Fruit fly (Drosophila melanogaster) whole organism, prepupa: ENCODE data around the gene CG42238.
A peak's percentile ranks its signal among the peaks of the same experiment; 100 is the strongest.

ENCODE experiments used
- Blimp-1 ChIP-seq: fragments of 200-800 bp; sonication (Bioruptor generic); optimal IDR thresholded peaks from 3 replicates; lab custom pipeline; 2017; ENCODE audit warnings: missing biosample characterization, missing genetic modification characterization, mild to moderate bottlenecking, moderate library complexity, missing genetic modification reagents
- CG10631 ChIP-seq: fragments of 200-800 bp; sonication (Bioruptor generic); optimal IDR thresholded peaks from 2 replicates; lab custom pipeline; 2016; ENCODE audit warnings: missing biosample characterization, missing genetic modification characterization
- CG10669 ChIP-seq: fragments of 200-800 bp; sonication (Bioruptor generic); optimal IDR thresholded peaks from 3 replicates; lab custom pipeline; 2018; ENCODE audit warnings: missing biosample characterization, mild to moderate bottlenecking, missing genetic modification characterization, moderate library complexity
- CG11294 ChIP-seq: fragments of 200-800 bp; sonication (Bioruptor generic); IDR thresholded peaks from 2 replicates; pipeline ENCODE4 v1.3.6; 2022; ENCODE audit warnings: missing biosample characterization, missing genetic modification characterization
- CG11902 ChIP-seq: fragments of 200-800 bp; sonication (Bioruptor generic); optimal IDR thresholded peaks from 3 replicates; lab custom pipeline; 2016; ENCODE audit warnings: missing biosample characterization, missing genetic modification characterization
- CG1621 ChIP-seq: fragments of 200-800 bp; sonication (Bioruptor generic); optimal IDR thresholded peaks from 3 replicates; lab custom pipeline; 2018; ENCODE audit warnings: missing biosample characterization, mild to moderate bottlenecking, missing genetic modification characterization
- CG16779 ChIP-seq: fragments of 200-800 bp; sonication (Bioruptor generic); optimal IDR thresholded peaks from 3 replicates; lab custom pipeline; 2017; ENCODE audit warnings: missing biosample characterization, mild to moderate bottlenecking, missing genetic modification characterization
- CG3032 ChIP-seq: fragments of 200-800 bp; optimal IDR thresholded peaks from 2 replicates; lab custom pipeline; 2019; ENCODE audit warnings: missing biosample characterization, mild to moderate bottlenecking, missing genetic modification characterization, moderate library complexity
- CG31627 ChIP-seq: fragments of 200-800 bp; sonication (Bioruptor generic); optimal IDR thresholded peaks from 3 replicates; lab custom pipeline; 2016; ENCODE audit warnings: missing biosample characterization, missing genetic modification characterization
- CG34406 ChIP-seq: fragments of 200-800 bp; sonication (Bioruptor generic); optimal IDR thresholded peaks from 3 replicates; lab custom pipeline; 2016; ENCODE audit warnings: missing biosample characterization, missing genetic modification characterization
- CG4318 ChIP-seq: fragments of 200-800 bp; sonication (Bioruptor generic); optimal IDR thresholded peaks from 3 replicates; lab custom pipeline; 2017; ENCODE audit warnings: missing biosample characterization, mild to moderate bottlenecking, missing genetic modification characterization
- CG6163 ChIP-seq: fragments of 200-800 bp; sonication (Bioruptor generic); IDR thresholded peaks from 3 replicates; pipeline ENCODE4 v1.3.6; 2022; ENCODE audit warnings: missing biosample characterization, missing genetic modification characterization
- CG6854 ChIP-seq: fragments of 200-800 bp; sonication (Bioruptor generic); optimal IDR thresholded peaks from 2 replicates; lab custom pipeline; 2017; ENCODE audit warnings: missing biosample characterization, mild to moderate bottlenecking, missing genetic modification characterization
- CG8119 ChIP-seq: fragments of 200-800 bp; sonication (Bioruptor generic); IDR thresholded peaks from 3 replicates; pipeline ENCODE4 v1.3.6; 2022; ENCODE audit warnings: missing biosample characterization, missing genetic modification characterization
- CG8632 ChIP-seq: fragments of 200-800 bp; sonication (Bioruptor generic); optimal IDR thresholded peaks from 3 replicates; lab custom pipeline; 2016; ENCODE audit warnings: missing biosample characterization, missing genetic modification characterization
- Eip78C ChIP-seq: fragments of 200-800 bp; sonication (Bioruptor generic); peaks from one replicate; lab custom pipeline; 2016; ENCODE audit warnings: missing biosample characterization, missing genetic modification characterization
- Gug ChIP-seq: fragments of 200-800 bp; sonication (Bioruptor generic); IDR thresholded peaks from 2 replicates; pipeline ENCODE4 v1.3.6; 2022; ENCODE audit warnings: missing biosample characterization, missing genetic modification characterization
- Hr38 ChIP-seq: sonication (Bioruptor generic); optimal IDR thresholded peaks from 2 replicates; lab custom pipeline; 2016; ENCODE audit warnings: missing biosample characterization, missing genetic modification characterization
- Hr4 ChIP-seq: fragments of 200-800 bp; sonication (Bioruptor generic); optimal IDR thresholded peaks from 3 replicates; lab custom pipeline; 2016; ENCODE audit warnings: missing biosample characterization, missing genetic modification characterization
- Met ChIP-seq: fragments of 200-800 bp; sonication (Bioruptor generic); optimal IDR thresholded peaks from 3 replicates; lab custom pipeline; 2016; ENCODE audit warnings: missing biosample characterization, missing genetic modification characterization
- Smox ChIP-seq: fragments of 200-800 bp; sonication (Bioruptor generic); optimal IDR thresholded peaks from 3 replicates; lab custom pipeline; 2016; ENCODE audit warnings: missing biosample characterization, missing genetic modification characterization
- Sox102F ChIP-seq: fragments of 200-800 bp; sonication (Bioruptor generic); optimal IDR thresholded peaks from 2 replicates; lab custom pipeline; 2016; ENCODE audit warnings: missing biosample characterization, mild to moderate bottlenecking, missing genetic modification characterization
- Sox14 ChIP-seq: fragments of 200-800 bp; sonication (Bioruptor generic); optimal IDR thresholded peaks from 3 replicates; lab custom pipeline; 2016; ENCODE audit warnings: missing biosample characterization, missing genetic modification characterization
- Sox15 ChIP-seq: fragments of 200-800 bp; sonication (Bioruptor generic); optimal IDR thresholded peaks from 3 replicates; lab custom pipeline; 2016; ENCODE audit warnings: missing biosample characterization, missing genetic modification characterization
- achi ChIP-seq: fragments of 200-800 bp; sonication (Bioruptor generic); optimal IDR thresholded peaks from 3 replicates; lab custom pipeline; 2016; ENCODE audit warnings: missing biosample characterization, missing genetic modification characterization
- acj6 ChIP-seq: fragments of 200-800 bp; sonication (Bioruptor generic); optimal IDR thresholded peaks from 3 replicates; lab custom pipeline; 2016; ENCODE audit warnings: missing biosample characterization, missing genetic modification characterization
- cyc ChIP-seq: fragments of 200-800 bp; sonication (Bioruptor generic); optimal IDR thresholded peaks from 3 replicates; lab custom pipeline; 2016; ENCODE audit warnings: missing biosample characterization, missing genetic modification characterization
- dsx ChIP-seq: fragments of 200-800 bp; optimal IDR thresholded peaks from 3 replicates; lab custom pipeline; 2019; ENCODE audit warnings: missing biosample characterization, mild to moderate bottlenecking, missing genetic modification characterization, moderate library complexity; ENCODE audit not compliant: poor library complexity, severe bottlenecking
- eg ChIP-seq: fragments of 200-800 bp; sonication (Bioruptor generic); IDR thresholded peaks from 3 replicates; pipeline ENCODE4 v1.3.6; 2022; ENCODE audit warnings: missing biosample characterization, missing genetic modification characterization
- fd59A ChIP-seq: fragments of 200-800 bp; sonication (Bioruptor generic); optimal IDR thresholded peaks from 2 replicates; lab custom pipeline; 2017; ENCODE audit warnings: missing biosample characterization, mild to moderate bottlenecking, missing genetic modification characterization, missing genetic modification reagents
- fd85E ChIP-seq: fragments of 200-800 bp; sonication (Bioruptor generic); optimal IDR thresholded peaks from 3 replicates; lab custom pipeline; 2016; ENCODE audit warnings: missing biosample characterization, missing genetic modification characterization
- fkh ChIP-seq: fragments of 200-800 bp; sonication (Bioruptor generic); optimal IDR thresholded peaks from 3 replicates; lab custom pipeline; 2017; ENCODE audit warnings: missing biosample characterization, mild to moderate bottlenecking, missing genetic modification characterization, moderate library complexity
- lz ChIP-seq: fragments of 200-800 bp; sonication (Bioruptor generic); optimal IDR thresholded peaks from 3 replicates; lab custom pipeline; 2016; ENCODE audit warnings: missing biosample characterization, missing genetic modification characterization
- net ChIP-seq: fragments of 200-800 bp; sonication (Bioruptor generic); optimal IDR thresholded peaks from 3 replicates; lab custom pipeline; 2016; ENCODE audit warnings: missing biosample characterization, missing genetic modification characterization
- pdm3 ChIP-seq: fragments of 200-800 bp; sonication (Bioruptor generic); optimal IDR thresholded peaks from 3 replicates; lab custom pipeline; 2016; ENCODE audit warnings: missing biosample characterization, missing genetic modification characterization
- spab ChIP-seq: fragments of 200-800 bp; sonication (Bioruptor generic); optimal IDR thresholded peaks from 2 replicates; lab custom pipeline; 2017; ENCODE audit warnings: missing biosample characterization, mild to moderate bottlenecking, missing genetic modification characterization, missing genetic modification reagents
- ss ChIP-seq, 2 experiments: fragments of 200-800 bp; sonication (Bioruptor generic); optimal IDR thresholded peaks; 2 replicates in 1 of 2; 3 replicates in 1 of 2; lab custom pipeline; 2017 to 2018; ENCODE audit warnings: mild to moderate bottlenecking in 2 of 2, missing biosample characterization in 2 of 2, missing genetic modification characterization in 2 of 2, moderate library complexity in 1 of 2
- svp ChIP-seq: fragments of 200-800 bp; sonication (Bioruptor generic); peaks from one replicate; lab custom pipeline; 2016; ENCODE audit warnings: missing biosample characterization, missing genetic modification characterization
- topi ChIP-seq: fragments of 200-800 bp; sonication (Bioruptor generic); optimal IDR thresholded peaks from 3 replicates; lab custom pipeline; 2016; ENCODE audit warnings: missing biosample characterization, missing genetic modification characterization

The CG42238 gene

DNA sequence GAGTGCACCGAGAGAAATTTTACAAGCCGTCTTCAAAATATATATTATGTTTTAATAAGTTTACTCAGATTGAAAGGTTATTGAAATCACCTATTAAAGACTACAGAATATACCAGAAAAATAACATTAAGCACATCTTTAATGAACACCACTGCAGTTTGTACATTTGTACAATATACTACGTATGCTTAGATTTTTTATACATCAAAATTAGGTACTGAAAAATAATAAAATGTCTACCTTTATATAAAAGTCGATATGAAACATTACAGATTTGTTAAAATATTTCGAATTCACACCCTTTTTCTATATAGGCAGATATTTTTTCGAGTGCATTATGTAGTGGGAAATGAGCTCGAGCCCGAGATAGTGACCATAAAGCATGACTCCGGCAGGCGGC lies 95.1 kb downstream of the CG42238 start (continued):
- peak; percentile 18 for TF ChIP-seq pdm3 (GFP tag; lab: Kevin White, UChicago)
- TF ChIP-seq Sox14 (GFP tag; lab: Kevin White, UChicago) = peak; percentile 28
- peak; percentile 22 for TF ChIP-seq CG11902 (GFP tag; lab: Kevin White, UChicago)
- no peak for TF ChIP-seq Gug (GFP tag; lab: Robert Waterston, UW)
- peak; percentile 70 for TF ChIP-seq fd59A
- peak; percentile 40 for TF ChIP-seq Sox102F (GFP tag; lab: Kevin White, UChicago)
- peak; percentile 79 for TF ChIP-seq CG3032 (tag; lab: Kevin White, UChicago)
- TF ChIP-seq CG34406 = peak; percentile 70
- peak; percentile 67 for TF ChIP-seq topi (GFP tag; lab: Kevin White, UChicago)
- TF ChIP-seq CG16779 (tag; lab: Kevin White, UChicago) = no peak
- TF ChIP-seq net (GFP tag; lab: Kevin White, UChicago) = peak; percentile 4
- peak; percentile 74 for TF ChIP-seq Met
- TF ChIP-seq achi (GFP tag; lab: Kevin White, UChicago) = peak; percentile 39
- peak; percentile 20 for TF ChIP-seq Blimp-1
- TF ChIP-seq fkh (GFP tag; lab: Kevin White, UChicago) = no peak
- peak; percentile 48 for TF ChIP-seq acj6 (GFP tag; lab: Kevin White, UChicago)
- no peak for TF ChIP-seq CG6163 (GFP tag; lab: Robert Waterston, UW)
- no peak for TF ChIP-seq fd85E
- TF ChIP-seq, all 60 proteins: peak for 44

DNA sequence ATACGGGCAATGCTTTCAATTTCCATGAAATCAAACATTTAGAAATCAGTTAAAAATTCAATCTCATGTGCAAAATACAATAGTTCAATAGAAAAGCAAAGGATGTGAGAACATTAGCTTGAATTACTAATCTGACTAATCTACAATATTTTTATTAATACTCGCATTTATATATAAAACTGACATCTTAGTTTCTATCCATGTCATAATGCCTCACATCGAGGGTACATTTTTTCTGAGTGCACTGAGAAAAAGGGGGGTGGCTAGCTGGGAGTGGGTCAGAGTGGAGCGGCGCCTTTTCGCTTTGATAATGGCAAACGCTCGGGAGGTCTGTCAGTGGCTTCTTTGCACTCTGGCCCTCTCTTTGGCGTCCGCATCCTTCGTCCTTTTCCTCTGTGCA lies 100.6 kb downstream of the CG42238 start:
- TF ChIP-seq fd85E (no peak), ss (GFP tag; optimal IDR thresholded peaks at IDR 0.05; lab: Kevin White, UChicago) (no peak), Smox (no peak), fkh (GFP tag; lab: Kevin White, UChicago) (no peak), cyc (no peak), svp (GFP tag; lab: Kevin White, UChicago) (no peak), CG8119 (GFP tag; lab: Robert Waterston, UW) (no peak), Gug (GFP tag; lab: Robert Waterston, UW) (no peak)

DNA sequence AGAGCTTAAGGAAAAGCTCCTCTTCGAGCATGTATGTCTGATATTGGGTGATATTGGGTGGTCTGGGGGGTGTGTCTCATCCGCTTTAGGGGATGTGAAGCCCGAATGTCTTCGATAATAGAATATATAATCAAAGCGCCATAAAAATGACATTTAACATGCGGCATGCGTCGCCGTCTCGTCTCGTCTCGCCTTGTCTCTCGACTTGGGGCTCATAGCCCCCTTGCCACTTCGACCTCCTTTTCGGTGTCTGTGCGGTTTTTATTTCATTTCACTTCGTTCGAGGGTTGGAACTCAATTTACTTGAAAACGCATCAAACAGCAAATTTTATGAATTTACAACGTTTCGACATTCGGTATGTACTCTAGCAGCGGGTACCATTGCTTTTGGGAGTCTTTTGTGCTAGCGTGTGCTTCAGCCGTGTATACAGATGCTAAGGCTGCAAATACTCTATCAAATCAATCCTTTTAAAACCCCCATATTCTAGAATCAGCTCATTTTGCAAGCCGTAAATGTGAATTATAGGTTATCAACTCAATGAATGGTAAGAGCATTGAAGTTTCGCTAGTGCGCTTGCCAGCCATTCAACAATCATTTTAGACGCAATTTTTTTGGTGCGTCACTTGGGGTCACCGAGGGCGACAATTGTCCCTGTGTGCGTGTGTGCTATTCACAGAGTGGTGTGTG lies 101.4 kb downstream of the CG42238 start:
- TF ChIP-seq Sox14 (GFP tag; lab: Kevin White, UChicago) (no peak), svp (GFP tag; lab: Kevin White, UChicago) (peak; percentile 45), Met (peak; percentile 1)

- TF ChIP-seq fkh (GFP tag; lab: Kevin White, UChicago) = no peak
- TF ChIP-seq svp (GFP tag; lab: Kevin White, UChicago) = peak; percentile 16
- peak; percentile 15 for TF ChIP-seq CG10631
- TF ChIP-seq, all 60 proteins: peak for 2
Observed at dm6 chr2L:20948625-20949024, 103.3 kb downstream of the CG42238 start.

dm6 chr2L:20944886-20945558 lies 106.9 kb downstream of the CG42238 start:
- TF ChIP-seq eg (GFP tag; lab: Robert Waterston, UW) (0 out of 3 replicates have a peak, but pooled peaks have one; percentile 34), CG4318 (peak; percentile 39), Sox102F (GFP tag; lab: Kevin White, UChicago) (peak; percentile 17), CG6854 (GFP tag; lab: Kevin White, UChicago) (no peak), pdm3 (GFP tag; lab: Kevin White, UChicago) (peak; percentile 38), Eip78C (peak; percentile 76), cyc (peak; percentile 34), CG10669 (GFP tag; lab: Kevin White, UChicago) (peak; percentile 45), Hr38 (no peak), achi (GFP tag; lab: Kevin White, UChicago) (peak; percentile 38), spab (GFP tag; lab: Kevin White, UChicago) (peak; percentile 9), lz (GFP tag; lab: Kevin White, UChicago) (peak; percentile 14), CG8632 (no peak), CG11294 (GFP tag; lab: Robert Waterston, UW) (no peak), net (GFP tag; lab: Kevin White, UChicago) (peak; percentile 19), CG3032 (tag; lab: Kevin White, UChicago) (peak; percentile 41), CG1621 (no peak), CG6163 (GFP tag; lab: Robert Waterston, UW) (peak; percentile 33; the same call in 1 of the 3 replicates), fd85E (no peak), Hr4 (GFP tag; lab: Kevin White, UChicago) (peak; percentile 50), Sox14 (GFP tag; lab: Kevin White, UChicago) (peak; percentile 53), CG31627 (GFP tag; lab: Kevin White, UChicago) (peak; percentile 28), Sox15 (GFP tag; lab: Kevin White, UChicago) (no peak), CG16779 (tag; lab: Kevin White, UChicago) (no peak), CG10631 (peak; percentile 58), dsx (peak; percentile 25), acj6 (GFP tag; lab: Kevin White, UChicago) (peak; percentile 32)
